Fruit fly (Drosophila melanogaster): ENCODE results near the gene CG13992.

CG13992 gene

DNA sequence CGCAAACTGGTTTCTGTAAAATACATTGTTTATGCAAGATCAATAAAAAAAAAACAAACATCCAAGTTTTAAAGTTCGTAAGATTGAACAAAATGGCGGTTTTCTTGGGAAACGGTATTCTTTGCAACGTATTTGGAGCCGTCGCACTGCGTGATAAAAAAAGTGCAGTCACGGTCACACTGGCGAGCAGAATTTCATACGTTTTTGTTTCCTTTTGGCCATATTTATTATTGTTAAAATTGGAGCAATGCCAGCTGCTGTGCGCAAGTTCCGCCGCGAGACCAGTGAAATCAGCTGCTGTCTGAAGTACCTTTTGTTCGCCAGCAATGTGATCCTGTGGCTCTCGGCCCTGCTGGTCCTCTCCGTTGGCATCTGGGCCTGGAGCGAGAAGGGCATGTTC is 32.5 kb upstream of the CG13992 start, which contains the start of gene Tsp26A (continued):
- TF ChIP-seq CG10147 (GFP tag; optimal IDR thresholded peaks at IDR 0.05) (no peak), CG9797 (GFP tag; optimal IDR thresholded peaks at IDR 0.05) (peak; percentile 40), MTF-1 (GFP tag; optimal IDR thresholded peaks at IDR 0.05; ENCODE audit: borderline replicate concordance) (no peak), CG9437 (GFP tag; optimal IDR thresholded peaks at IDR 0.05) (peak; percentile 81), Dp (GFP tag; optimal IDR thresholded peaks at IDR 0.05) (peak; percentile 47), CG14710 (tag; optimal IDR thresholded peaks at IDR 0.05) (no peak), ranshi (GFP tag; IDR thresholded peaks at IDR 0.05) (0 out of 2 replicates have a peak, but pooled peaks have one; percentile 16), CG6791 (GFP tag; IDR thresholded peaks at IDR 0.05; ENCODE audit: partially characterized antibody) (0 out of 3 replicates have a peak, but pooled peaks have one; percentile 35), Med (GFP tag) (peak; percentile 62), CG10209 (GFP tag; optimal IDR thresholded peaks at IDR 0.05) (no peak), crol (GFP tag; IDR thresholded peaks at IDR 0.05) (no peak), ac (GFP tag; optimal IDR thresholded peaks at IDR 0.05) (no peak), eve (GFP tag; optimal IDR thresholded peaks at IDR 0.05) (no peak), gce (GFP tag; IDR thresholded peaks at IDR 0.05) (no peak), HHEX (GFP tag; optimal IDR thresholded peaks at IDR 0.05) (no peak), PHDP (tag; optimal IDR thresholded peaks at IDR 0.05) (no peak), gfzf (GFP tag; optimal IDR thresholded peaks at IDR 0.05) (peak; percentile 67), CoRest (tag; optimal IDR thresholded peaks at IDR 0.05) (peak; percentile 15), Adf1 (GFP tag; IDR thresholded peaks at IDR 0.05) (no peak), fd64A (GFP tag; optimal IDR thresholded peaks at IDR 0.05) (no peak), CG42726 (GFP tag; IDR thresholded peaks at IDR 0.05; ENCODE audit: partially characterized antibody) (no peak), CG10959 (GFP tag; IDR thresholded peaks at IDR 0.05) (no peak)

DNA sequence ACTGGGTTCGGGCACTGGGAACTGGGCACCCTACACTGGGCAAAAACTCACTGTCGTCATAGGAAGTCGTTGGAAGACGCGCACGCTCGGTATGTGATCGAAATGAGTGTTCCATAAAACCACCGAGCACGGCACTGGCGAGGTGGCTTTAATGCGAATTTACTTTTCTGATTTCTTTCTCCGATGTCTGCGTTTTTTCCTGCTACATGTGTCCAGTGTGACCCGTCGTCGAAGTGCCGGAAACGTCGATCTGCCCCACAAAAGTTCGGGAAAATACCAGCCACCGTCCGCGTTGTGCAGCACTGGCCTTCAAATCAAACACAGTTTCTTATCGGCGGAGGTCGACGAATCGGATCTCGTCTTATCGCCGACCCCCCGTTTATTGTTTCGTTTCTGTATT is 31.7 kb upstream of the CG13992 start, which contains the start of gene Kdm5:
Gene Kdm5 (minus strand): TSS at position 255 of the 400 bp plus-strand sequence.
- peak; percentile 50; the same call in 1 of the 2 replicates for TF ChIP-seq Dref (GFP tag; IDR thresholded peaks at IDR 0.05)
- no peak for TF ChIP-seq CG32767 (GFP tag; IDR thresholded peaks at IDR 0.05)
- TF ChIP-seq CG10321 (GFP tag; IDR thresholded peaks at IDR 0.05), result no peak
- peak; percentile 24; the same call in 1 of the 2 replicates for TF ChIP-seq CG10366 (GFP tag; IDR thresholded peaks at IDR 0.05)
- TF ChIP-seq CG18476 (GFP tag; optimal IDR thresholded peaks at IDR 0.05), result no peak
- TF ChIP-seq crol (GFP tag; IDR thresholded peaks at IDR 0.05), result peak; percentile 48; the same call in 1 of the 2 replicates
- TF ChIP-seq twi (tag; optimal IDR thresholded peaks at IDR 0.05), result peak; percentile 15
- peak; percentile 71 for TF ChIP-seq stwl (tag; optimal IDR thresholded peaks at IDR 0.05)
- TF ChIP-seq B-H2 (GFP tag; optimal IDR thresholded peaks at IDR 0.05), result peak; percentile 41
- TF ChIP-seq CG6813 (GFP tag; optimal IDR thresholded peaks at IDR 0.05), result peak; percentile 39
- peak; percentile 82 for TF ChIP-seq CG1603 (tag; optimal IDR thresholded peaks at IDR 0.05)
- TF ChIP-seq CG2120 (GFP tag; optimal IDR thresholded peaks at IDR 0.05), result peak; percentile 61
- no peak for TF ChIP-seq corto (GFP tag; optimal IDR thresholded peaks at IDR 0.05)
- TF ChIP-seq CG9727 (GFP tag; optimal IDR thresholded peaks at IDR 0.05), result peak; percentile 30
- TF ChIP-seq ttk (GFP tag; IDR thresholded peaks at IDR 0.05), result no peak
- TF ChIP-seq Deaf1 (tag; optimal IDR thresholded peaks at IDR 0.05), result peak; percentile 61
- TF ChIP-seq vvl (GFP tag; IDR thresholded peaks at IDR 0.05), result peak; percentile 61
- peak; percentile 58 for TF ChIP-seq slbo (GFP tag; IDR thresholded peaks at IDR 0.05)
- no peak for TF ChIP-seq CG17361 (GFP tag; IDR thresholded peaks at IDR 0.05)
- no peak for TF ChIP-seq Dad (GFP tag; optimal IDR thresholded peaks at IDR 0.05)
- TF ChIP-seq chn (GFP tag; optimal IDR thresholded peaks at IDR 0.05), result peak; percentile 28
- no peak for TF ChIP-seq CG13296 (GFP tag; optimal IDR thresholded peaks at IDR 0.05)
- TF ChIP-seq CG3726 (GFP tag; IDR thresholded peaks at IDR 0.05), result no peak
- TF ChIP-seq Hr3 (GFP tag; optimal IDR thresholded peaks at IDR 0.05), result peak; percentile 24
- TF ChIP-seq Ada2b (GFP tag; IDR thresholded peaks at IDR 0.05), result no peak
- peak; percentile 54 for TF ChIP-seq NC2β (GFP tag; optimal IDR thresholded peaks at IDR 0.05)
- TF ChIP-seq scrt (GFP tag; optimal IDR thresholded peaks at IDR 0.05), result no peak
- no peak for TF ChIP-seq HLH4C (GFP tag; IDR thresholded peaks at IDR 0.05; ENCODE audit: partially characterized antibody)
- no peak; the same call in 3 of the 4 replicates for TF ChIP-seq Gug (GFP tag; IDR thresholded peaks at IDR 0.05)
- peak; percentile 54 for TF ChIP-seq CG13624 (GFP tag; optimal IDR thresholded peaks at IDR 0.05)
